Fruit fly (Drosophila melanogaster) whole organism, prepupa: ENCODE results near the gene CG42305.

ENCODE experiments used
- CG10631 ChIP-seq: fragments of 200-800 bp; sonication (Bioruptor generic); optimal IDR thresholded peaks from 2 replicates; lab custom pipeline; 2016; ENCODE audit warnings: missing biosample characterization, missing genetic modification characterization
- CG10669 ChIP-seq: fragments of 200-800 bp; sonication (Bioruptor generic); optimal IDR thresholded peaks from 3 replicates; lab custom pipeline; 2018; ENCODE audit warnings: missing biosample characterization, mild to moderate bottlenecking, missing genetic modification characterization, moderate library complexity
- CG11762 ChIP-seq: fragments of 200-800 bp; sonication (Bioruptor generic); optimal IDR thresholded peaks from 3 replicates; lab custom pipeline; 2016; ENCODE audit warnings: missing biosample characterization, missing genetic modification characterization; ENCODE audit not compliant: insufficient read depth
- CG11902 ChIP-seq: fragments of 200-800 bp; sonication (Bioruptor generic); optimal IDR thresholded peaks from 3 replicates; lab custom pipeline; 2016; ENCODE audit warnings: missing biosample characterization, missing genetic modification characterization
- CG15336 ChIP-seq: fragments of 200-800 bp; sonication (Bioruptor generic); IDR thresholded peaks from 2 replicates; pipeline ENCODE4 v1.3.6; 2022; ENCODE audit warnings: missing biosample characterization, missing genetic modification characterization
- CG1621 ChIP-seq: fragments of 200-800 bp; sonication (Bioruptor generic); optimal IDR thresholded peaks from 3 replicates; lab custom pipeline; 2018; ENCODE audit warnings: missing biosample characterization, mild to moderate bottlenecking, missing genetic modification characterization
- CG16779 ChIP-seq: fragments of 200-800 bp; sonication (Bioruptor generic); optimal IDR thresholded peaks from 3 replicates; lab custom pipeline; 2017; ENCODE audit warnings: missing biosample characterization, mild to moderate bottlenecking, missing genetic modification characterization
- CG3032 ChIP-seq: fragments of 200-800 bp; optimal IDR thresholded peaks from 2 replicates; lab custom pipeline; 2019; ENCODE audit warnings: missing biosample characterization, mild to moderate bottlenecking, missing genetic modification characterization, moderate library complexity
- CG32006 ChIP-seq: fragments of 200-800 bp; sonication (Bioruptor generic); optimal IDR thresholded peaks from 3 replicates; lab custom pipeline; 2017; ENCODE audit warnings: missing biosample characterization, mild to moderate bottlenecking, missing genetic modification characterization
- CG34406 ChIP-seq: fragments of 200-800 bp; sonication (Bioruptor generic); optimal IDR thresholded peaks from 3 replicates; lab custom pipeline; 2016; ENCODE audit warnings: missing biosample characterization, missing genetic modification characterization
- CG6163 ChIP-seq: fragments of 200-800 bp; sonication (Bioruptor generic); IDR thresholded peaks from 3 replicates; pipeline ENCODE4 v1.3.6; 2022; ENCODE audit warnings: missing biosample characterization, missing genetic modification characterization
- CG6808 ChIP-seq: fragments of 200-800 bp; sonication (Bioruptor generic); optimal IDR thresholded peaks from 3 replicates; lab custom pipeline; 2017; ENCODE audit warnings: missing biosample characterization, missing genetic modification characterization, mild to moderate bottlenecking, moderate library complexity, missing genetic modification reagents
- CG6854 ChIP-seq: fragments of 200-800 bp; sonication (Bioruptor generic); optimal IDR thresholded peaks from 2 replicates; lab custom pipeline; 2017; ENCODE audit warnings: missing biosample characterization, mild to moderate bottlenecking, missing genetic modification characterization
- CG8119 ChIP-seq: fragments of 200-800 bp; sonication (Bioruptor generic); IDR thresholded peaks from 3 replicates; pipeline ENCODE4 v1.3.6; 2022; ENCODE audit warnings: missing biosample characterization, missing genetic modification characterization
- CG8632 ChIP-seq: fragments of 200-800 bp; sonication (Bioruptor generic); optimal IDR thresholded peaks from 3 replicates; lab custom pipeline; 2016; ENCODE audit warnings: missing biosample characterization, missing genetic modification characterization
- Eip78C ChIP-seq: fragments of 200-800 bp; sonication (Bioruptor generic); peaks from one replicate; lab custom pipeline; 2016; ENCODE audit warnings: missing biosample characterization, missing genetic modification characterization
- Ets21C ChIP-seq: fragments of 200-800 bp; sonication (Bioruptor generic); optimal IDR thresholded peaks from 3 replicates; lab custom pipeline; 2016; ENCODE audit warnings: missing biosample characterization, missing genetic modification characterization
- Ets96B ChIP-seq: fragments of 200-800 bp; optimal IDR thresholded peaks from 2 replicates; lab custom pipeline; 2019; ENCODE audit warnings: missing biosample characterization, mild to moderate bottlenecking, missing genetic modification characterization, moderate library complexity
- Gug ChIP-seq: fragments of 200-800 bp; sonication (Bioruptor generic); IDR thresholded peaks from 2 replicates; pipeline ENCODE4 v1.3.6; 2022; ENCODE audit warnings: missing biosample characterization, missing genetic modification characterization
- Hr39 ChIP-seq: fragments of 200-800 bp; sonication (Bioruptor generic); optimal IDR thresholded peaks from 2 replicates; lab custom pipeline; 2016; ENCODE audit warnings: missing biosample characterization, missing genetic modification characterization
- OdsH ChIP-seq: fragments of 200-800 bp; sonication (Bioruptor generic); optimal IDR thresholded peaks from 3 replicates; lab custom pipeline; 2016; ENCODE audit warnings: missing biosample characterization, missing genetic modification characterization
- Smox ChIP-seq: fragments of 200-800 bp; sonication (Bioruptor generic); optimal IDR thresholded peaks from 3 replicates; lab custom pipeline; 2016; ENCODE audit warnings: missing biosample characterization, missing genetic modification characterization
- Sox102F ChIP-seq: fragments of 200-800 bp; sonication (Bioruptor generic); optimal IDR thresholded peaks from 2 replicates; lab custom pipeline; 2016; ENCODE audit warnings: missing biosample characterization, mild to moderate bottlenecking, missing genetic modification characterization
- Sox15 ChIP-seq: fragments of 200-800 bp; sonication (Bioruptor generic); optimal IDR thresholded peaks from 3 replicates; lab custom pipeline; 2016; ENCODE audit warnings: missing biosample characterization, missing genetic modification characterization
- achi ChIP-seq: fragments of 200-800 bp; sonication (Bioruptor generic); optimal IDR thresholded peaks from 3 replicates; lab custom pipeline; 2016; ENCODE audit warnings: missing biosample characterization, missing genetic modification characterization
- acj6 ChIP-seq: fragments of 200-800 bp; sonication (Bioruptor generic); optimal IDR thresholded peaks from 3 replicates; lab custom pipeline; 2016; ENCODE audit warnings: missing biosample characterization, missing genetic modification characterization
- dac ChIP-seq: fragments of 200-800 bp; sonication (Bioruptor generic); optimal IDR thresholded peaks from 2 replicates; lab custom pipeline; 2017; ENCODE audit warnings: missing biosample characterization, mild to moderate bottlenecking, missing genetic modification characterization
- dsx ChIP-seq: fragments of 200-800 bp; optimal IDR thresholded peaks from 3 replicates; lab custom pipeline; 2019; ENCODE audit warnings: missing biosample characterization, mild to moderate bottlenecking, missing genetic modification characterization, moderate library complexity; ENCODE audit not compliant: poor library complexity, severe bottlenecking
- eg ChIP-seq: fragments of 200-800 bp; sonication (Bioruptor generic); IDR thresholded peaks from 3 replicates; pipeline ENCODE4 v1.3.6; 2022; ENCODE audit warnings: missing biosample characterization, missing genetic modification characterization
- esn ChIP-seq: fragments of 200-800 bp; sonication (Bioruptor generic); optimal IDR thresholded peaks from 2 replicates; lab custom pipeline; 2016; ENCODE audit warnings: missing biosample characterization, mild to moderate bottlenecking, missing genetic modification characterization, moderate library complexity
- fd85E ChIP-seq: fragments of 200-800 bp; sonication (Bioruptor generic); optimal IDR thresholded peaks from 3 replicates; lab custom pipeline; 2016; ENCODE audit warnings: missing biosample characterization, missing genetic modification characterization
- spab ChIP-seq: fragments of 200-800 bp; sonication (Bioruptor generic); optimal IDR thresholded peaks from 2 replicates; lab custom pipeline; 2017; ENCODE audit warnings: missing biosample characterization, mild to moderate bottlenecking, missing genetic modification characterization, missing genetic modification reagents
- ss ChIP-seq, 2 experiments: fragments of 200-800 bp; sonication (Bioruptor generic); optimal IDR thresholded peaks; 2 replicates in 1 of 2; 3 replicates in 1 of 2; lab custom pipeline; 2017 to 2018; ENCODE audit warnings: mild to moderate bottlenecking in 2 of 2, missing biosample characterization in 2 of 2, missing genetic modification characterization in 2 of 2, moderate library complexity in 1 of 2
- svp ChIP-seq: fragments of 200-800 bp; sonication (Bioruptor generic); peaks from one replicate; lab custom pipeline; 2016; ENCODE audit warnings: missing biosample characterization, missing genetic modification characterization
- topi ChIP-seq: fragments of 200-800 bp; sonication (Bioruptor generic); optimal IDR thresholded peaks from 3 replicates; lab custom pipeline; 2016; ENCODE audit warnings: missing biosample characterization, missing genetic modification characterization

Gene CG42305

dm6 chr2L:18809486-18809885, 3.0 kb upstream of the CG42305 start:
- TF ChIP-seq CG8119 (GFP tag; lab: Robert Waterston, UW) (no peak), Smox (GFP tag; lab: Kevin White, UChicago) (no peak)

DNA sequence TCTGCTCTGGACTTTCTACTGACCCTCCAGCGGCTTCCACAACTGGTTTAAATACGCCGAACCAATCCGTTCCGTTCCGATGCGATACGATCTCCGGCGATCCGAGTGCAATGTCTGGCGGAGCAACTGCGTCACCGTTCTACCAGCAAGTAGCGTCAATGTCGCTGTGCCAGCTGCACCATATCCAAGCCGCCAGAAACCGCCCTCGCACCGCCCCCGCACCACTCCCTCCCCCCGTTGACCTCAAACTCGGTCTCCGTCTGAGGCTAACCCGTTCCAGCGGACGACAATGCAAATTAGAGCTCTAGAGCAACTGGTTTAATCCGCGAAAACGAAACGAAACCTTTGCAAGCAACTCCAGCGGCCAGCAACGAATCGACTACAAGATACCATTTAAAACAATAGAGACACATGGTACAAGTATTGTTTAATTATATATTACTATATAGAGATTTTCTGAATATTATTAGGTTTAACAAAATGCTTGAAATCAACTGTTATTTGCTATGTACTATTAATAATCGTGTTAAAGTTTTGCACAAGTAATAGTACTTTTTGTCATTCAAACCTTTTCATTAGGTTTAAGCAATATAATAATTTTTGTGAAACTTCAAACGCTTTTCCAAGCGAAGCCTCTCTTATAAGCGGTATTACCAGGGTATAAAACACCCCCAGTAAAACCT, 1.3 kb upstream of the CG42305 start, which contains the start of the genes CG10570 and CG42502:
Gene CG10570 (minus strand): TSS at position 293 of the 683 bp plus-strand sequence.
Gene CG42502 (minus strand): TSS at position 293 of the 683 bp plus-strand sequence.
- TF ChIP-seq CG34406 (peak; percentile 48), Smox (GFP tag; lab: Kevin White, UChicago) (peak; percentile 16), OdsH (GFP tag; lab: Kevin White, UChicago) (peak; percentile 32), CG6163 (GFP tag; lab: Robert Waterston, UW) (0 out of 3 replicates have a peak, but pooled peaks have one; percentile 12), Hr39 (no peak), achi (peak; percentile 11), CG6808 (GFP tag; lab: Kevin White, UChicago) (peak; percentile 37), CG8119 (GFP tag; lab: Robert Waterston, UW) (no peak), CG11902 (GFP tag; lab: Kevin White, UChicago) (peak; percentile 30), Ets96B (tag; lab: Kevin White, UChicago) (peak; percentile 38), Gug (GFP tag; lab: Robert Waterston, UW) (no peak), Sox15 (peak; percentile 10), CG1621 (tag; lab: Kevin White, UChicago) (peak; percentile 93), CG15336 (GFP tag; lab: Robert Waterston, UW) (no peak), spab (peak; percentile 12), Ets21C (GFP tag; lab: Kevin White, UChicago) (no peak), topi (GFP tag; lab: Kevin White, UChicago) (peak; percentile 17), Eip78C (GFP tag; lab: Kevin White, UChicago) (peak; percentile 74), CG10669 (peak; percentile 49), dsx (GFP tag; lab: Kevin White, UChicago) (peak; percentile 33), ss (GFP tag; optimal IDR thresholded peaks at IDR 0.05; lab: Kevin White, UChicago) (peak in 1 of 2 experiments; percentile 43), CG8632 (GFP tag; lab: Kevin White, UChicago) (peak; percentile 50), CG10631 (GFP tag; lab: Kevin White, UChicago) (peak; percentile 21), CG3032 (tag; lab: Kevin White, UChicago) (peak; percentile 40), svp (GFP tag; lab: Kevin White, UChicago) (peak; percentile 60), acj6 (peak; percentile 9)
- TF ChIP-seq, all 60 proteins: peak for 21

DNA sequence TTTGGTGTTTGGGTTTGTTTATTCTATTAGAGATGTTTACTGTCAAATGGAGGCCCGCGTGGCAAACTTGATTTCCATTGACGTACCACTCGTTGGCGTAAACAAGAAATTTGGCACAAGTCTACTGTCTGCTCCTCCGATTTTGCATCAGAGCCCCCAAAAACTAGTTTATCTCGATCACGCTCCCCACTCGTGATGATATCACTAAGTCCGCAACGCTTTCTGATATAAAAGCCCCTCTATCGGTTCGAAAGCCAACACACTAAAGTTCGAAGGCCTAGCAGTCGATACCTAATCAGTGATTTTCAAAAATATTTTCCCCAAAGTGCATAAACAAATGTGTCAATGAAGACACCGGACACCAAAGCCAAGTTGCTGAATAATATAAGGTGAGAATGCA, 307 bp downstream of the CG42305 start:
- TF ChIP-seq CG32006 (GFP tag; lab: Kevin White, UChicago) = no peak
- TF ChIP-seq Sox15 = no peak
- no peak for TF ChIP-seq esn (GFP tag; lab: Kevin White, UChicago)
- no peak for TF ChIP-seq CG6163 (GFP tag; lab: Robert Waterston, UW)
- TF ChIP-seq ss (GFP tag; optimal IDR thresholded peaks at IDR 0.05; lab: Kevin White, UChicago) = no peak
- no peak for TF ChIP-seq CG6854 (GFP tag; lab: Kevin White, UChicago)
- TF ChIP-seq Sox102F (GFP tag; lab: Kevin White, UChicago) = no peak
- TF ChIP-seq dac (GFP tag; lab: Kevin White, UChicago) = no peak
- TF ChIP-seq Eip78C (GFP tag; lab: Kevin White, UChicago) = no peak
- no peak for TF ChIP-seq Gug (GFP tag; lab: Robert Waterston, UW)
- no peak for TF ChIP-seq CG16779 (tag; lab: Kevin White, UChicago)
- TF ChIP-seq fd85E (GFP tag; lab: Kevin White, UChicago) = no peak
- no peak for TF ChIP-seq achi
- no peak for TF ChIP-seq CG11762 (GFP tag; lab: Kevin White, UChicago)
- TF ChIP-seq eg = no peak
